Fruit fly (Drosophila melanogaster) whole organism, embryonic: ENCODE results near the gene CG3251.

Source experiments
- gsb ChIP-seq: fragments of 200-800 bp; sonication (Bioruptor generic); IDR thresholded peaks from 2 replicates; pipeline ENCODE4 v1.3.6; 2022; ENCODE audit warnings: missing biosample characterization, missing genetic modification characterization
- zf30C ChIP-seq: fragments of 200-800 bp; sonication (Bioruptor generic); optimal IDR thresholded peaks from 3 replicates; lab custom pipeline; 2018; ENCODE audit warnings: missing biosample characterization, mild to moderate bottlenecking, missing genetic modification characterization

DNA sequence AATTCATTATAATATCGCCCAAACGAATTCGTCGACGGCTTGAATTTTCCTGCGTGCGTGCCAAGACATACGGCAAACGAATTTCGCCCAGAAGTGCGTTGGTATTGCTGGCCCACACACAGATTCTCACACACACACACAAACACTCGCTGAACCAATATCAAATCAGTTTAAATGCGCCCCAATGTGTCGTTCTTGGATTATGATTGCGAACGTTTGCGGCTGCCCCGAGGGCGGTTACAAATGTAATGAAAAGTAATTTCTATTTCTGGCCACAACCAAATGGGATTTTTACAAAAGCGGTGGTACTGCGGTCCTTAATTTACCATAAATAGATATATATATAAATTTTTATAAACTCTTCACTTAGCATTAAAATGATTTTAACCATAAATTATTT lies 8.3 kb upstream of the CG3251 start:
- TF ChIP-seq gsb (GFP tag; lab: Robert Waterston, UW): no peak
- TF ChIP-seq zf30C (GFP tag; lab: Kevin White, UChicago): no peak
